Worm (Caenorhabditis elegans): Measurements from ENCODE around the gene R08D7.5.
"Not testable (repeated sequence)": the region's sequence is repeated elsewhere in the genome, so short reads cannot be mapped to it uniquely, and the experiment has no call there.

The R08D7.5 gene

DNA sequence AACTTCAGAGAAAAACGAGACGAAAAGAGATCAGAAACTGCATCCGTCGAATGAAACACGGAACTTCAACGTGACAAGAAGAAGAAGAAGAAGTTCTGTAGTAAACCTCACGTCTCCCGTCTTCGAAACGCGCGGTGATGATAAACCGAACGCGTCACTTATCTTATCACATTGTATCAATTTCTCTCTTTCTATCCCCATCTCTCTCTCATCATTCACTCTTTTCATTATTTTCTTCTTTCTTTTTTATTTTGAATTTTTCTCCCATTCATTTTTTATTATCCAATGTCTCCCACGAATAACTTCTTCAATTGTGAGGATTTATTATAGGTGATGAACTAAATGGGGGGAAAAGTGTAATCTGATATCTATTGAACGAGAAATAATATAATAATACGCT, 12.9 kb downstream of the R08D7.5 start:
- TF ChIP-seq F52B5.7 (tag; optimal IDR thresholded peaks at IDR 0.05) (no peak), snpc-1.1 (tag; optimal IDR thresholded peaks at IDR 0.05; ENCODE audit: insufficient read depth) (no peak), let-526 (GFP tag; IDR thresholded peaks at IDR 0.05) (no peak), ztf-25 (GFP tag; IDR thresholded peaks at IDR 0.05) (no peak), sdz-38 (tag; optimal IDR thresholded peaks at IDR 0.05) (no peak), F37B4.10 (GFP tag; IDR thresholded peaks at IDR 0.05) (no peak), Y95B8A.8 (GFP tag; IDR thresholded peaks at IDR 0.05) (no peak), akir-1 (GFP tag; optimal IDR thresholded peaks at IDR 0.05) (no peak), cebp-1 (GFP tag; IDR thresholded peaks at IDR 0.05) (no peak), cebp-1 (tag; optimal IDR thresholded peaks at IDR 0.05) (peak; percentile 10), F55B11.4 (tag; optimal IDR thresholded peaks at IDR 0.05; ENCODE audit: borderline replicate concordance, insufficient read depth) (no peak), egl-44 (GFP tag; IDR thresholded peaks at IDR 0.05) (no peak), lin-40 (tag; optimal IDR thresholded peaks at IDR 0.05) (peak; percentile 61), hlh-26 (GFP tag; conservative IDR thresholded peaks at IDR 0.05) (no peak), somi-1 (GFP tag; optimal IDR thresholded peaks at IDR 0.05) (peak; percentile 73)

DNA sequence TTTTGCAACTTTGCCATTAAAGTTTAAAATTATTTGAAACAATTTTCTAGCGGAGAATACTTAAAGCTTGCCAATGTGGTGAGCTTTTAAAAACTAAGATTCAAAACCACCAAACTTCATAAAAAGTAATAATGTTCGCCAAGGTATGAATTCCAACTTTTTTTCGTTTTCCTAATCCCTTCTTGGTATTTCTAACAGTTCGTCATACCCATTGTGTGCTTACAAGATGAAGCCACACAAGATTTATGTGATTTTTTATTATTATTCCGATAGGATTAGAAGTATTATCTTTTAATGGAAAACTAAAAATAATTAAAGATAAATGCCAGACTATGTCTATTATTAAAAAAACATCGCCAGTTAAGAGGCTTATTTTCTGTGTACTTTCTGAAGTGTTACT, 14.1 kb downstream of the R08D7.5 start:
- no peak for TF ChIP-seq F22D6.2 (tag; optimal IDR thresholded peaks at IDR 0.05)
- no peak for TF ChIP-seq ceh-91 (GFP tag; IDR thresholded peaks at IDR 0.05)
- no peak for TF ChIP-seq lin-35 (GFP tag; optimal IDR thresholded peaks at IDR 0.05)
- no peak for TF ChIP-seq ztf-25 (GFP tag; IDR thresholded peaks at IDR 0.05)
- TF ChIP-seq B0035.1 (tag; optimal IDR thresholded peaks at IDR 0.05) = no peak
- no peak for TF ChIP-seq fkh-3 (tag; optimal IDR thresholded peaks at IDR 0.05)
- no peak for TF ChIP-seq sptf-2 (GFP tag; optimal IDR thresholded peaks at IDR 0.05)
- TF ChIP-seq let-607 (tag; optimal IDR thresholded peaks at IDR 0.05) = no peak

DNA sequence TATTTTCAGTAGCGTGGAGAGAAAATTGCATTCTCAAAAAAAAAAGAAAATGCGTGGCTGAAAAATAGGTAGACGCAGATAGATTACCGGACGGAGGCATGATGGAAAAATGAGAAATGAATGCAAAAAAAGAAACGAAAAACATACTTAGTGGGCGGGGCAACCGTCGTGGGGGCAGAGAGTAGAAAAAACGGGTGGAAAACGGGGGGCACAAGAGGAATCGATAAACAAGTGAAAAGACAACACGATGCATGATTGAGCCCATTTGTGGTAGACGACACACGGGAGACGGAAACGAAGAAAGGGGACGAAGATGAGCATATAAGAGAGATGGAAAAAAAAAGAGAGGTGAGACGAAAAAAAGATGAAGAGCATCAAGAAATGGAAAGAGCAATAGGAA, 14.6 kb downstream of the R08D7.5 start:
- TF ChIP-seq ztf-25 (GFP tag; IDR thresholded peaks at IDR 0.05) (no peak), lin-35 (GFP tag; optimal IDR thresholded peaks at IDR 0.05) (peak in 1 of 3 experiments; percentile 3), hsf-1 (GFP tag; IDR thresholded peaks at IDR 0.05) (0 out of 2 replicates have a peak, but pooled peaks have one; percentile 7)

DNA sequence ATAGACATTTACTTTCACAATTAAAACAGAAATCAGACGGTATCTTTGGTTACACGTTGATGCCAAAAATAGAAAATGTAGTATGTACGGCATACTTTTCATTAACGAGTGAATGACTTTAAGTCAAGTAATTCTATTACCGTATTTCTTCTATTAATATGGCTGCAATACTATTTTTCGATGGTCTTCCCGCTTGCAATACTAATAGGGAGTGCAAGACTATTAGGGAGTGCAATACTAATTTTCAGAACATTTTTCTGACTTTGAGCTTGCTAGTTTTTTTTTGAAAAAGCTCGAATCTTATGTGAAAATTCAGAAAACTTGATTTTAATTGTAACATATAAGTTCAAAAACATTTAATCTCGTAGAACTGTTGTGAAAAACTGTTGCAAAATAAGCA, 15.8 kb downstream of the R08D7.5 start, which contains the start of gene R08D7.7:
TSS of gene R08D7.7 (plus strand) at position 301 of the 400 bp plus-strand sequence.
- TF ChIP-seq hsf-1 (GFP tag; IDR thresholded peaks at IDR 0.05); egl-18 (GFP tag; IDR thresholded peaks at IDR 0.05); ztf-22 (GFP tag; optimal IDR thresholded peaks at IDR 0.05): not testable (repeated sequence)

DNA sequence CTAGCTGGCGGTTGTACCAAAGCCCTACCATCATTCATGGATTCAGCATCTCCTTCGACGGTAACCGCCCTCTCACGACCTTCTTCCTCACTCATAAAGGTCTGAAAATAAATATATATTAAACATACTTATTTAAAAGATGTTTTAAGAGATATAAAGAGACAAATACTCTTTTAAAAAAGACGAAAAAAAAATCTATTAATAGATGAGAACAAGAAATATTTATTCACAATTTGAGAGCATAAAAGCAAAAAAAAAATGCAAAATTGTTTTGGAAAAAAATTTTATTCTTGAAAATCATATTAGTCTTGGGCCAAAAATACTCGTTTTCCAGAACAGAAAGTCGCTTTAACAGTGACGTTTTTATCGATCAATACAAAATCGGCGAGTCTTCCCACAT, 22.8 kb downstream of the R08D7.5 start, which contains the start of gene skat-1:
TSS of gene skat-1 (minus strand) at position 101 of the 400 bp plus-strand sequence.
- TF ChIP-seq nhr-179 (tag; optimal IDR thresholded peaks at IDR 0.05) (no peak), him-1 (tag; optimal IDR thresholded peaks at IDR 0.05) (no peak), F52B5.7 (tag; optimal IDR thresholded peaks at IDR 0.05) (no peak), somi-1 (GFP tag; optimal IDR thresholded peaks at IDR 0.05) (no peak), F49E8.2 (tag; optimal IDR thresholded peaks at IDR 0.05; ENCODE audit: insufficient read depth) (no peak), Y67H2A.10 (GFP tag; conservative IDR thresholded peaks at IDR 0.05) (no peak), K12H6.12 (tag; optimal IDR thresholded peaks at IDR 0.05) (no peak), F55B11.4 (tag; optimal IDR thresholded peaks at IDR 0.05; ENCODE audit: borderline replicate concordance, insufficient read depth) (no peak), let-526 (GFP tag; IDR thresholded peaks at IDR 0.05) (no peak), ets-4 (GFP tag; optimal IDR thresholded peaks at IDR 0.05) (no peak), F39B2.1 (GFP tag; IDR thresholded peaks at IDR 0.05) (no peak), dox-1 (GFP tag; IDR thresholded peaks at IDR 0.05) (no peak), ztf-28 (GFP tag; IDR thresholded peaks at IDR 0.05) (no peak), Y56A3A.18 (GFP tag; IDR thresholded peaks at IDR 0.05) (no peak), madf-6 (GFP tag; IDR thresholded peaks at IDR 0.05) (no peak), die-1 (tag; optimal IDR thresholded peaks at IDR 0.05) (no peak), madf-3 (GFP tag; IDR thresholded peaks at IDR 0.05) (no peak)
